Fruit fly (Drosophila melanogaster): ENCODE measurements around the gene CG9215.

CG9215 gene

dm6 chrX:15622970-15623402, 40.3 kb upstream of the CG9215 start (continued):
- TF ChIP-seq CG32772 (GFP tag; IDR thresholded peaks at IDR 0.05) (peak; percentile 83), CG33213 (GFP tag; optimal IDR thresholded peaks at IDR 0.05) (peak; percentile 36), peb (GFP tag; IDR thresholded peaks at IDR 0.05) (peak; percentile 41; the same call in 1 of the 2 replicates), so (GFP tag; IDR thresholded peaks at IDR 0.05) (peak; percentile 85), CG17912 (GFP tag; optimal IDR thresholded peaks at IDR 0.05) (no peak), CG7987 (GFP tag; optimal IDR thresholded peaks at IDR 0.05) (peak; percentile 33), pho (GFP tag; optimal IDR thresholded peaks at IDR 0.05) (peak; percentile 58), CG14710 (tag; optimal IDR thresholded peaks at IDR 0.05) (peak; percentile 25), Sox102F (GFP tag; optimal IDR thresholded peaks at IDR 0.05) (peak; percentile 85), fd96Cb (tag; optimal IDR thresholded peaks at IDR 0.05) (peak; percentile 80), CG11398 (GFP tag; optimal IDR thresholded peaks at IDR 0.05) (peak; percentile 42), CG17186 (GFP tag; optimal IDR thresholded peaks at IDR 0.05) (peak; percentile 12), ERR (GFP tag; optimal IDR thresholded peaks at IDR 0.05) (peak; percentile 67), Gug (GFP tag; IDR thresholded peaks at IDR 0.05) (peak; percentile 85), cg (GFP tag; optimal IDR thresholded peaks at IDR 0.05) (no peak), CG12299 (tag; optimal IDR thresholded peaks at IDR 0.05) (no peak), CG4820 (GFP tag; optimal IDR thresholded peaks at IDR 0.05) (peak; percentile 72), shn (GFP tag; optimal IDR thresholded peaks at IDR 0.05) (peak; percentile 64), CG11247 (GFP tag; IDR thresholded peaks at IDR 0.05) (peak; percentile 83), kah (GFP tag; optimal IDR thresholded peaks at IDR 0.05) (peak; percentile 26), Nf-YC (tag; optimal IDR thresholded peaks at IDR 0.05) (peak; percentile 2), ap (GFP tag; IDR thresholded peaks at IDR 0.05) (peak; percentile 69), D (optimal IDR thresholded peaks at IDR 0.05) (no peak), D (GFP tag; optimal IDR thresholded peaks at IDR 0.05) (peak; percentile 62), CG13894 (tag; optimal IDR thresholded peaks at IDR 0.05) (no peak), disco-r (GFP tag; optimal IDR thresholded peaks at IDR 0.05) (no peak), dimm (GFP tag; IDR thresholded peaks at IDR 0.05) (peak; percentile 58; the same call in 1 of the 2 replicates), CG32767 (GFP tag; IDR thresholded peaks at IDR 0.05) (peak; percentile 74), Hr3 (GFP tag; optimal IDR thresholded peaks at IDR 0.05) (peak; percentile 63), scrt (GFP tag; optimal IDR thresholded peaks at IDR 0.05) (peak; percentile 53), Neu2 (GFP tag; optimal IDR thresholded peaks at IDR 0.05; ENCODE audit: borderline replicate concordance) (no peak), ci (GFP tag; IDR thresholded peaks at IDR 0.05) (peak; percentile 94), MBD-R2 (GFP tag; IDR thresholded peaks at IDR 0.05) (peak; percentile 46), zfh2 (GFP tag; optimal IDR thresholded peaks at IDR 0.05) (peak; percentile 80), chif (GFP tag; optimal IDR thresholded peaks at IDR 0.05) (peak; percentile 53 to 56), CG9817 (tag; optimal IDR thresholded peaks at IDR 0.05) (peak; percentile 81), nerfin-1 (tag; optimal IDR thresholded peaks at IDR 0.05) (peak; percentile 53), ATbp (GFP tag; optimal IDR thresholded peaks at IDR 0.05) (peak; percentile 77), Hr78 (GFP tag; optimal IDR thresholded peaks at IDR 0.05) (peak in 1 of 2 experiments; percentile 41), pan (optimal IDR thresholded peaks at IDR 0.05) (no peak), pan (GFP tag; optimal IDR thresholded peaks at IDR 0.05 in 1 of 2, IDR thresholded peaks at IDR 0.05 in 1 of 2) (peak in 1 of 2 experiments; percentile 90), cwo (GFP tag; optimal IDR thresholded peaks at IDR 0.05) (peak; percentile 72), CG15696 (tag; optimal IDR thresholded peaks at IDR 0.05) (no peak), prd (optimal IDR thresholded peaks at IDR 0.05) (no peak), prd (GFP tag; IDR thresholded peaks at IDR 0.05) (peak; percentile 90), CG8290 (GFP tag; optimal IDR thresholded peaks at IDR 0.05) (peak; percentile 7), CG8290 (tag; optimal IDR thresholded peaks at IDR 0.05) (peak in 1 of 2 experiments; percentile 95), E2f1 (GFP tag; IDR thresholded peaks at IDR 0.05) (peak; percentile 77), slou (GFP tag; optimal IDR thresholded peaks at IDR 0.05) (peak; percentile 55), CG10321 (GFP tag; IDR thresholded peaks at IDR 0.05) (peak; percentile 50; the same call in 1 of the 2 replicates), CG9437 (GFP tag; optimal IDR thresholded peaks at IDR 0.05) (peak; percentile 50), da (GFP tag; optimal IDR thresholded peaks at IDR 0.05) (no peak)

Data from whole organism, embryonic.